Worm (Caenorhabditis elegans): Measurements from ENCODE around the gene Y69H2.9.

DNA sequence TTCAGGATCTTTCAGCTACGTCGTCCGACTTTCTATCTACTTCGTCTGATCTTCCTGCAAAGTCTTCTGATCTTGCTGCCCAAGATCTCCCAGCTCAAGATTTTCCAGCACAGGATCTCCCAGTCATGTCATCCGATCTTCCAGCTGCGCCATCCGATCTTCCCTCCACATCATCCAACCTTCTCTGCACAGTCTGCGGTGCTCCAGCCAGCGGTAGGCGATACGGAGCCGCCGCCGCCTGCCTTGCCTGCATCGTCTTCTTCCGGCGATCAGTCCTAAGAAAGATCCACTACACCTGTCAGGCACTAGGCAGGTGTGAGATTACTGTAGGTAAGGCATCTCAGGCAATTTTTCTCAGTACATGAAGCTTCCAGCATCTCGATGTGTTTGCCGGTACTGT, 2.0 kb upstream of the Y69H2.9 start, which contains the start of gene nhr-241:
- TF ChIP-seq lag-1 (GFP tag; IDR thresholded peaks at IDR 0.05) (no peak), hmg-20 (GFP tag; IDR thresholded peaks at IDR 0.05) (no peak), nfyb-1 (GFP tag; IDR thresholded peaks at IDR 0.05) (no peak), nfya-1 (tag; optimal IDR thresholded peaks at IDR 0.05; ENCODE audit: borderline replicate concordance, insufficient read depth) (no peak), madf-6 (GFP tag; IDR thresholded peaks at IDR 0.05) (no peak), ama-1 (optimal IDR thresholded peaks at IDR 0.05) (no peak), ama-1 (GFP tag; optimal IDR thresholded peaks at IDR 0.05) (no peak), snpc-1.1 (tag; optimal IDR thresholded peaks at IDR 0.05; ENCODE audit: insufficient read depth) (no peak)
